Fruit fly (Drosophila melanogaster): ENCODE measurements around the gene CG3473.

DNA sequence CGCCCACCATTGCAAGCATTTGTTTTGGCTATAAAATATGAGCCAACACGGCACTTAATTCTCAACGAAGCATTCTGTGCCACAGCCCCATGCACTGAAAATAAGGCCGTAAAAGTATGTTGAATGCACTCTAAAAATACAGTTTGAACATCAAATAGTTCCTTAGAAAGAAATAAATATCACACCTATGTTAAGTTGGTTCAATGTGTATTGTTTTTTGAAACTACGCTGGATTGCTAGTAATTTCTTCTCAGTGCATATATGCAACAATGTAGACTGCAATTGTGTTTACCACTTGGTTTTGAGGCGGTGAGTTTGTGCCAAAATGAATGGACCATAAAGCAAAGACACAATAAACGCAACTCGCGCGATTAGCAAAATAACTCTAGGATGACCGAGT is 42.1 kb downstream of the CG3473 start:
- TF ChIP-seq CG10274 (GFP tag; optimal IDR thresholded peaks at IDR 0.05) (no peak), CG13287 (GFP tag; IDR thresholded peaks at IDR 0.05; ENCODE audit: partially characterized antibody) (no peak), slp2 (GFP tag; optimal IDR thresholded peaks at IDR 0.05) (no peak), eyg (GFP tag; optimal IDR thresholded peaks at IDR 0.05) (no peak), C15 (GFP tag; IDR thresholded peaks at IDR 0.05) (no peak), CG17829 (tag; optimal IDR thresholded peaks at IDR 0.05) (no peak), CG3726 (GFP tag; IDR thresholded peaks at IDR 0.05) (no peak), HLH54F (GFP tag; optimal IDR thresholded peaks at IDR 0.05) (no peak), CG1024 (GFP tag; IDR thresholded peaks at IDR 0.05) (no peak), Lim3 (GFP tag; IDR thresholded peaks at IDR 0.05) (no peak), Vsx1 (GFP tag; optimal IDR thresholded peaks at IDR 0.05) (no peak), MTF-1 (GFP tag; optimal IDR thresholded peaks at IDR 0.05; ENCODE audit: borderline replicate concordance) (no peak)

All from whole organism, embryonic.